Fruit fly (Drosophila melanogaster) whole organism, wandering third instar larva: ENCODE data around the gene Bx.

ENCODE experiments used
- CrebA ChIP-seq: fragments of 200-800 bp; sonication (Bioruptor generic); optimal IDR thresholded peaks from 2 replicates; lab custom pipeline; 2016; ENCODE audit warnings: missing biosample characterization, mild to moderate bottlenecking, missing genetic modification characterization, borderline replicate concordance
- Dfd ChIP-seq: fragments of >200 bp; optimal IDR thresholded peaks from 2 replicates; lab custom pipeline; 2017; ENCODE audit warnings: missing biosample characterization, missing genetic modification characterization
- GATAd ChIP-seq: sonication (Bioruptor generic); optimal IDR thresholded peaks from 2 replicates; lab custom pipeline; 2016; ENCODE audit warnings: missing biosample characterization, missing genetic modification characterization
- HLH106 ChIP-seq: fragments of 200-800 bp; optimal IDR thresholded peaks from 3 replicates; lab custom pipeline; 2019; ENCODE audit warnings: missing biosample characterization, mild to moderate bottlenecking, missing genetic modification characterization, moderate library complexity
- Jra ChIP-seq: sonication (Bioruptor generic); optimal IDR thresholded peaks from 2 replicates; lab custom pipeline; 2016; ENCODE audit warnings: missing biosample characterization, missing genetic modification characterization
- N ChIP-seq: fragments of >200 bp; optimal IDR thresholded peaks from 2 replicates; lab custom pipeline; 2018; ENCODE audit warnings: missing biosample characterization, missing external identifiers, missing genetic modification characterization
- br ChIP-seq: fragments of 200-800 bp; sonication (Bioruptor generic); optimal IDR thresholded peaks from 2 replicates; lab custom pipeline; 2016; ENCODE audit warnings: missing biosample characterization, missing genetic modification characterization
- dsf ChIP-seq: sonication (Bioruptor generic); optimal IDR thresholded peaks from 2 replicates; lab custom pipeline; 2016; ENCODE audit warnings: missing biosample characterization, missing genetic modification characterization, borderline replicate concordance
- fru ChIP-seq: fragments of 200-800 bp; sonication (Bioruptor generic); optimal IDR thresholded peaks from 3 replicates; lab custom pipeline; 2016; ENCODE audit warnings: missing biosample characterization, mild to moderate bottlenecking, missing genetic modification characterization
- pan ChIP-seq: fragments of >200 bp; optimal IDR thresholded peaks from 2 replicates; lab custom pipeline; 2017
- tai ChIP-seq: sonication (Bioruptor generic); optimal IDR thresholded peaks from 2 replicates; lab custom pipeline; 2016; ENCODE audit warnings: missing biosample characterization, missing genetic modification characterization
- usp ChIP-seq: fragments of >200 bp; optimal IDR thresholded peaks from 2 replicates; lab custom pipeline; 2017; ENCODE audit warnings: missing biosample characterization, missing genetic modification characterization

- no peak for TF ChIP-seq usp (GFP tag; lab: Kevin White, UChicago)
- no peak for TF ChIP-seq N (GFP tag; lab: Kevin White, UChicago)
- TF ChIP-seq pan (lab: Kevin White, UChicago): no peak
- no peak for TF ChIP-seq br (GFP tag; lab: Kevin White, UChicago)
- no peak for TF ChIP-seq Jra (GFP tag; lab: Kevin White, UChicago)
- TF ChIP-seq dsf (GFP tag; lab: Kevin White, UChicago): no peak
- TF ChIP-seq tai (GFP tag; lab: Kevin White, UChicago): no peak
- no peak for TF ChIP-seq Dfd (GFP tag; lab: Kevin White, UChicago)
- TF ChIP-seq CrebA: no peak
- TF ChIP-seq GATAd: no peak
- TF ChIP-seq HLH106 (tag; lab: Kevin White, UChicago): no peak
- no peak for TF ChIP-seq fru
Measured at dm6 chrX:18618122-18618521, 102.9 kb downstream of the Bx start.
